Worm (Caenorhabditis elegans) whole organism, young adult: ENCODE measurements around the gene T04C12.7.

Experiments
- C17E4.6 ChIP-seq: fragments of 200-800 bp; sonication (Bioruptor generic); IDR thresholded peaks from 2 replicates; pipeline ENCODE4 v1.3.6; 2022; ENCODE audit warnings: missing genetic modification reagents, missing genetic modification characterization, missing compliant biosample characterization
- F57A8.1 ChIP-seq: fragments of 200-800 bp; sonication (Bioruptor generic); optimal IDR thresholded peaks from 2 replicates; lab custom pipeline; 2018; ENCODE audit warnings: mild to moderate bottlenecking, missing genetic modification characterization, moderate library complexity, missing compliant biosample characterization
- ama-1 ChIP-seq, 3 experiments: fragments of 150-350 bp in 1 of 3; sonication (generic microtip) in 2 of 3; optimal IDR thresholded peaks; 2 replicates each; lab custom pipeline; 2014 to 2018; ENCODE audit warnings: missing biosample characterization in 2 of 3, missing genetic modification characterization in 2 of 3, missing genetic modification reagents in 2 of 3
- bed-2 ChIP-seq: fragments of 200-800 bp; sonication (Bioruptor generic); IDR thresholded peaks from 2 replicates; pipeline ENCODE4 v1.3.6; 2022; ENCODE audit warnings: missing genetic modification reagents, missing genetic modification characterization, missing compliant biosample characterization
- cebp-1 ChIP-seq, 2 experiments: fragments of 200-800 bp in 1 of 2; sonication (Bioruptor generic) in 1 of 2; sonication (generic microtip) in 1 of 2; IDR thresholded peaks in 1 of 2; optimal IDR thresholded peaks in 1 of 2; 2 replicates each; pipeline versions ENCODE4 v1.3.6 to Lab custom; 2017 to 2022; ENCODE audit warnings: missing compliant biosample characterization in 2 of 2, missing genetic modification characterization in 2 of 2, mild to moderate bottlenecking in 1 of 2, missing genetic modification reagents in 1 of 2, moderate library complexity in 1 of 2
- ceh-100 ChIP-seq: fragments of 200-800 bp; sonication (Bioruptor generic); IDR thresholded peaks from 2 replicates; pipeline ENCODE4 v1.3.6; 2022; ENCODE audit warnings: missing genetic modification reagents, missing genetic modification characterization, missing compliant biosample characterization
- ceh-91 ChIP-seq: fragments of 200-800 bp; sonication (Bioruptor generic); IDR thresholded peaks from 2 replicates; pipeline ENCODE4 v1.3.6; 2022; ENCODE audit warnings: missing genetic modification reagents, missing genetic modification characterization, missing compliant biosample characterization
- dpff-1 ChIP-seq: sonication (generic microtip); optimal IDR thresholded peaks from 2 replicates; lab custom pipeline; 2017; ENCODE audit warnings: mild to moderate bottlenecking, missing genetic modification characterization, missing compliant biosample characterization
- efl-1 ChIP-seq: fragments of 150-350 bp; optimal IDR thresholded peaks from 2 replicates; lab custom pipeline; 2014; ENCODE audit warnings: missing biosample characterization, missing genetic modification reagents, missing genetic modification characterization
- ets-4 ChIP-seq: fragments of 200-800 bp; sonication (Bioruptor generic); optimal IDR thresholded peaks from 2 replicates; lab custom pipeline; 2018; ENCODE audit warnings: mild to moderate bottlenecking, missing genetic modification characterization, missing compliant biosample characterization
- fkh-3 ChIP-seq: sonication (generic microtip); optimal IDR thresholded peaks from 2 replicates; lab custom pipeline; 2016; ENCODE audit warnings: mild to moderate bottlenecking, missing genetic modification characterization, missing compliant biosample characterization
- hmg-20 ChIP-seq: fragments of 200-800 bp; sonication (Bioruptor generic); IDR thresholded peaks from 2 replicates; pipeline ENCODE4 v1.3.6; 2022; ENCODE audit warnings: missing genetic modification reagents, missing genetic modification characterization, missing compliant biosample characterization
- lag-1 ChIP-seq: fragments of 200-800 bp; sonication (Bioruptor generic); IDR thresholded peaks from 2 replicates; pipeline ENCODE4 v1.3.6; 2022; ENCODE audit warnings: missing genetic modification reagents, missing genetic modification characterization, missing compliant biosample characterization
- let-526 ChIP-seq: fragments of 200-800 bp; sonication (Bioruptor generic); IDR thresholded peaks from 2 replicates; pipeline ENCODE4 v1.3.6; 2022; ENCODE audit warnings: missing genetic modification reagents, missing genetic modification characterization, missing compliant biosample characterization
- lin-40 ChIP-seq: sonication (generic microtip); optimal IDR thresholded peaks from 2 replicates; lab custom pipeline; 2016; ENCODE audit warnings: missing genetic modification characterization, mild to moderate bottlenecking, missing compliant biosample characterization, missing genotype, missing genetic modification reagents
- lir-1 ChIP-seq: fragments of 200-800 bp; sonication (Bioruptor generic); conservative IDR thresholded peaks from 2 replicates; pipeline ENCODE4 v1.3.6; 2022; ENCODE audit warnings: missing genetic modification reagents, missing genetic modification characterization, missing compliant biosample characterization
- madf-3 ChIP-seq: fragments of 200-800 bp; sonication (Bioruptor generic); IDR thresholded peaks from 2 replicates; pipeline ENCODE4 v1.3.6; 2022; ENCODE audit warnings: missing genetic modification reagents, missing genetic modification characterization, missing compliant biosample characterization
- mes-4 ChIP-seq: sonication (generic microtip); optimal IDR thresholded peaks from 2 replicates; lab custom pipeline; 2016; ENCODE audit warnings: missing genotype, missing genetic modification characterization, missing compliant biosample characterization
- nfya-2 ChIP-seq: fragments of 200-800 bp; sonication (Bioruptor generic); IDR thresholded peaks from 2 replicates; pipeline ENCODE4 v1.3.6; 2022; ENCODE audit warnings: missing genetic modification reagents, missing genetic modification characterization, missing compliant biosample characterization
- nfyb-1 ChIP-seq: fragments of 200-800 bp; sonication (Bioruptor generic); IDR thresholded peaks from 2 replicates; pipeline ENCODE4 v1.3.6; 2022; ENCODE audit warnings: missing genetic modification reagents, missing genetic modification characterization, missing compliant biosample characterization
- rec-8 ChIP-seq, 2 experiments: sonication (generic microtip); optimal IDR thresholded peaks; 2 replicates each; lab custom pipeline; 2016; ENCODE audit warnings: mild to moderate bottlenecking in 2 of 2, missing genetic modification characterization in 2 of 2, missing genetic modification reagents in 2 of 2, missing genotype in 2 of 2, missing biosample characterization in 1 of 2, missing compliant biosample characterization in 1 of 2, moderate library complexity in 1 of 2
- snpc-1.1 ChIP-seq: sonication (generic microtip); optimal IDR thresholded peaks from 2 replicates; lab custom pipeline; 2017; ENCODE audit warnings: missing genetic modification characterization, mild to moderate bottlenecking, missing compliant biosample characterization, antibody characterized with exemption, moderate library complexity, missing genotype, missing genetic modification reagents; ENCODE audit not compliant: insufficient read depth
- somi-1 ChIP-seq: fragments of 200-800 bp; sonication (Bioruptor generic); optimal IDR thresholded peaks from 2 replicates; lab custom pipeline; 2018; ENCODE audit warnings: mild to moderate bottlenecking, missing genetic modification characterization, missing compliant biosample characterization
- sptf-2 ChIP-seq: fragments of 200-800 bp; sonication (Bioruptor generic); optimal IDR thresholded peaks from 2 replicates; lab custom pipeline; 2018; ENCODE audit warnings: mild to moderate bottlenecking, missing genetic modification characterization, missing compliant biosample characterization
- tbp1 ChIP-seq: fragments of 200-800 bp; sonication (Bioruptor generic); optimal IDR thresholded peaks from 2 replicates; lab custom pipeline; 2018; ENCODE audit warnings: mild to moderate bottlenecking, missing genetic modification characterization, missing compliant biosample characterization
- tbx-9 ChIP-seq: sonication (generic microtip); optimal IDR thresholded peaks from 2 replicates; lab custom pipeline; 2016; ENCODE audit warnings: borderline replicate concordance, missing genetic modification characterization, inconsistent platforms, missing compliant biosample characterization
- ztf-22 ChIP-seq: fragments of 200-800 bp; sonication (Bioruptor generic); optimal IDR thresholded peaks from 2 replicates; lab custom pipeline; 2018; ENCODE audit warnings: mild to moderate bottlenecking, missing genetic modification characterization, moderate library complexity, missing compliant biosample characterization
- ztf-6 ChIP-seq: fragments of 200-800 bp; sonication (Bioruptor generic); IDR thresholded peaks from 2 replicates; pipeline ENCODE4 v1.3.6; 2022; ENCODE audit warnings: missing genetic modification reagents, missing genetic modification characterization, missing compliant biosample characterization

Gene T04C12.7

ce11 chrV:11056484-11056883 lies 2.6 kb downstream of the T04C12.7 start:
- TF ChIP-seq sptf-2 (GFP tag; lab: Kevin White, UChicago) (no peak), F57A8.1 (GFP tag; lab: Kevin White, UChicago) (no peak), snpc-1.1 (tag; lab: Kevin White, UChicago) (no peak), ztf-22 (GFP tag; lab: Kevin White, UChicago) (no peak), let-526 (GFP tag; lab: Robert Waterston, UW) (no peak)

- TF ChIP-seq rec-8 (tag; optimal IDR thresholded peaks at IDR 0.05; lab: Kevin White, UChicago): no peak
- no peak for TF ChIP-seq lag-1 (GFP tag; lab: Robert Waterston, UW)
- no peak for TF ChIP-seq somi-1 (GFP tag; lab: Kevin White, UChicago)
- TF ChIP-seq ceh-100 (GFP tag; lab: Robert Waterston, UW): no peak
Observed at ce11 chrV:11057043-11057442, 3.1 kb downstream of the T04C12.7 start, which contains the start of gene srh-75. Gene srh-75 (minus strand): TSS chrV:11057143.

- TF ChIP-seq cebp-1 (GFP tag; IDR thresholded peaks at IDR 0.05; lab: Robert Waterston, UW) (no peak), cebp-1 (tag; optimal IDR thresholded peaks at IDR 0.05; lab: Kevin White, UChicago) (no peak), ztf-6 (GFP tag; lab: Robert Waterston, UW) (no peak), ama-1 (optimal IDR thresholded peaks at IDR 0.05; lab: Kevin White, UChicago) (peak; percentile 6), ama-1 (GFP tag; optimal IDR thresholded peaks at IDR 0.05; lab: Kevin White, UChicago) (no peak), madf-3 (GFP tag; lab: Robert Waterston, UW) (no peak), lir-1 (GFP tag; lab: Robert Waterston, UW) (no peak)
Observed at ce11 chrV:11059180-11059579, 5.3 kb downstream of the T04C12.7 start, which contains the start of gene T04C12.1. Gene T04C12.1 (minus strand): TSS chrV:11059269.

ce11 chrV:11060239-11060984 lies 6.5 kb downstream of the T04C12.7 start, which contains the start of gene T04C12.11:
Gene T04C12.11 (minus strand): TSS chrV:11060289.
- TF ChIP-seq nfya-2 (GFP tag; lab: Robert Waterston, UW) (no peak), tbx-9 (tag; lab: Kevin White, UChicago) (no peak), ets-4 (GFP tag; lab: Kevin White, UChicago) (no peak), ceh-91 (GFP tag; lab: Robert Waterston, UW) (no peak), mes-4 (tag; lab: Kevin White, UChicago) (no peak), C17E4.6 (GFP tag; lab: Robert Waterston, UW) (no peak), dpff-1 (tag; lab: Kevin White, UChicago) (no peak), efl-1 (no peak), ztf-22 (GFP tag; lab: Kevin White, UChicago) (no peak), hmg-20 (GFP tag; lab: Robert Waterston, UW) (no peak), lin-40 (tag; lab: Kevin White, UChicago) (no peak), tbp1 (GFP tag; lab: Kevin White, UChicago) (no peak), nfyb-1 (GFP tag; lab: Robert Waterston, UW) (no peak), bed-2 (no peak)

ce11 chrV:11061887-11062286 lies 8.0 kb downstream of the T04C12.7 start:
- no peak for TF ChIP-seq fkh-3
- TF ChIP-seq hmg-20 (GFP tag; lab: Robert Waterston, UW): no peak
